Fruit fly (Drosophila melanogaster) whole organism, prepupa: ENCODE data around the gene Adck5.

ENCODE experiments used
- Blimp-1 ChIP-seq: fragments of 200-800 bp; sonication (Bioruptor generic); optimal IDR thresholded peaks from 3 replicates; lab custom pipeline; 2017; ENCODE audit warnings: missing biosample characterization, missing genetic modification characterization, mild to moderate bottlenecking, moderate library complexity, missing genetic modification reagents
- CG10631 ChIP-seq: fragments of 200-800 bp; sonication (Bioruptor generic); optimal IDR thresholded peaks from 2 replicates; lab custom pipeline; 2016; ENCODE audit warnings: missing biosample characterization, missing genetic modification characterization
- CG10669 ChIP-seq: fragments of 200-800 bp; sonication (Bioruptor generic); optimal IDR thresholded peaks from 3 replicates; lab custom pipeline; 2018; ENCODE audit warnings: missing biosample characterization, mild to moderate bottlenecking, missing genetic modification characterization, moderate library complexity
- CG11294 ChIP-seq: fragments of 200-800 bp; sonication (Bioruptor generic); IDR thresholded peaks from 2 replicates; pipeline ENCODE4 v1.3.6; 2022; ENCODE audit warnings: missing biosample characterization, missing genetic modification characterization
- CG11762 ChIP-seq: fragments of 200-800 bp; sonication (Bioruptor generic); optimal IDR thresholded peaks from 3 replicates; lab custom pipeline; 2016; ENCODE audit warnings: missing biosample characterization, missing genetic modification characterization; ENCODE audit not compliant: insufficient read depth
- CG11902 ChIP-seq: fragments of 200-800 bp; sonication (Bioruptor generic); optimal IDR thresholded peaks from 3 replicates; lab custom pipeline; 2016; ENCODE audit warnings: missing biosample characterization, missing genetic modification characterization
- CG15336 ChIP-seq: fragments of 200-800 bp; sonication (Bioruptor generic); IDR thresholded peaks from 2 replicates; pipeline ENCODE4 v1.3.6; 2022; ENCODE audit warnings: missing biosample characterization, missing genetic modification characterization
- CG16779 ChIP-seq: fragments of 200-800 bp; sonication (Bioruptor generic); optimal IDR thresholded peaks from 3 replicates; lab custom pipeline; 2017; ENCODE audit warnings: missing biosample characterization, mild to moderate bottlenecking, missing genetic modification characterization
- CG3032 ChIP-seq: fragments of 200-800 bp; optimal IDR thresholded peaks from 2 replicates; lab custom pipeline; 2019; ENCODE audit warnings: missing biosample characterization, mild to moderate bottlenecking, missing genetic modification characterization, moderate library complexity
- CG31627 ChIP-seq: fragments of 200-800 bp; sonication (Bioruptor generic); optimal IDR thresholded peaks from 3 replicates; lab custom pipeline; 2016; ENCODE audit warnings: missing biosample characterization, missing genetic modification characterization
- CG32006 ChIP-seq: fragments of 200-800 bp; sonication (Bioruptor generic); optimal IDR thresholded peaks from 3 replicates; lab custom pipeline; 2017; ENCODE audit warnings: missing biosample characterization, mild to moderate bottlenecking, missing genetic modification characterization
- CG3919 ChIP-seq: fragments of 200-800 bp; sonication (Bioruptor generic); optimal IDR thresholded peaks from 3 replicates; lab custom pipeline; 2016; ENCODE audit warnings: missing biosample characterization, missing genetic modification characterization
- CG4318 ChIP-seq: fragments of 200-800 bp; sonication (Bioruptor generic); optimal IDR thresholded peaks from 3 replicates; lab custom pipeline; 2017; ENCODE audit warnings: missing biosample characterization, mild to moderate bottlenecking, missing genetic modification characterization
- CG6163 ChIP-seq: fragments of 200-800 bp; sonication (Bioruptor generic); IDR thresholded peaks from 3 replicates; pipeline ENCODE4 v1.3.6; 2022; ENCODE audit warnings: missing biosample characterization, missing genetic modification characterization
- CG6276 ChIP-seq: fragments of 200-800 bp; sonication (Bioruptor generic); optimal IDR thresholded peaks from 2 replicates; lab custom pipeline; 2017; ENCODE audit warnings: missing biosample characterization, mild to moderate bottlenecking, missing genetic modification characterization
- CG6792 ChIP-seq: fragments of 200-800 bp; sonication (Bioruptor generic); optimal IDR thresholded peaks from 3 replicates; lab custom pipeline; 2016; ENCODE audit warnings: missing biosample characterization, missing genetic modification characterization
- CG6854 ChIP-seq: fragments of 200-800 bp; sonication (Bioruptor generic); optimal IDR thresholded peaks from 2 replicates; lab custom pipeline; 2017; ENCODE audit warnings: missing biosample characterization, mild to moderate bottlenecking, missing genetic modification characterization
- CG8119 ChIP-seq: fragments of 200-800 bp; sonication (Bioruptor generic); IDR thresholded peaks from 3 replicates; pipeline ENCODE4 v1.3.6; 2022; ENCODE audit warnings: missing biosample characterization, missing genetic modification characterization
- CG8632 ChIP-seq: fragments of 200-800 bp; sonication (Bioruptor generic); optimal IDR thresholded peaks from 3 replicates; lab custom pipeline; 2016; ENCODE audit warnings: missing biosample characterization, missing genetic modification characterization
- Eip75B ChIP-seq: fragments of 200-800 bp; sonication (Bioruptor generic); optimal IDR thresholded peaks from 3 replicates; lab custom pipeline; 2016; ENCODE audit warnings: missing biosample characterization, missing genetic modification characterization
- Eip78C ChIP-seq: fragments of 200-800 bp; sonication (Bioruptor generic); peaks from one replicate; lab custom pipeline; 2016; ENCODE audit warnings: missing biosample characterization, missing genetic modification characterization
- Eip93F ChIP-seq: fragments of 200-800 bp; sonication (Bioruptor generic); optimal IDR thresholded peaks from 2 replicates; lab custom pipeline; 2016; ENCODE audit warnings: missing biosample characterization, mild to moderate bottlenecking, missing genetic modification characterization
- Gug ChIP-seq: fragments of 200-800 bp; sonication (Bioruptor generic); IDR thresholded peaks from 2 replicates; pipeline ENCODE4 v1.3.6; 2022; ENCODE audit warnings: missing biosample characterization, missing genetic modification characterization
- Hr38 ChIP-seq: sonication (Bioruptor generic); optimal IDR thresholded peaks from 2 replicates; lab custom pipeline; 2016; ENCODE audit warnings: missing biosample characterization, missing genetic modification characterization
- Hr39 ChIP-seq: fragments of 200-800 bp; sonication (Bioruptor generic); optimal IDR thresholded peaks from 2 replicates; lab custom pipeline; 2016; ENCODE audit warnings: missing biosample characterization, missing genetic modification characterization
- Lpt ChIP-seq: fragments of 200-800 bp; sonication (Bioruptor generic); optimal IDR thresholded peaks from 3 replicates; lab custom pipeline; 2016; ENCODE audit warnings: missing biosample characterization, missing genetic modification characterization
- Smox ChIP-seq: fragments of 200-800 bp; sonication (Bioruptor generic); optimal IDR thresholded peaks from 3 replicates; lab custom pipeline; 2016; ENCODE audit warnings: missing biosample characterization, missing genetic modification characterization
- Sox102F ChIP-seq: fragments of 200-800 bp; sonication (Bioruptor generic); optimal IDR thresholded peaks from 2 replicates; lab custom pipeline; 2016; ENCODE audit warnings: missing biosample characterization, mild to moderate bottlenecking, missing genetic modification characterization
- Sox14 ChIP-seq: fragments of 200-800 bp; sonication (Bioruptor generic); optimal IDR thresholded peaks from 3 replicates; lab custom pipeline; 2016; ENCODE audit warnings: missing biosample characterization, missing genetic modification characterization
- acj6 ChIP-seq: fragments of 200-800 bp; sonication (Bioruptor generic); optimal IDR thresholded peaks from 3 replicates; lab custom pipeline; 2016; ENCODE audit warnings: missing biosample characterization, missing genetic modification characterization
- cyc ChIP-seq: fragments of 200-800 bp; sonication (Bioruptor generic); optimal IDR thresholded peaks from 3 replicates; lab custom pipeline; 2016; ENCODE audit warnings: missing biosample characterization, missing genetic modification characterization
- dac ChIP-seq: fragments of 200-800 bp; sonication (Bioruptor generic); optimal IDR thresholded peaks from 2 replicates; lab custom pipeline; 2017; ENCODE audit warnings: missing biosample characterization, mild to moderate bottlenecking, missing genetic modification characterization
- dsx ChIP-seq: fragments of 200-800 bp; optimal IDR thresholded peaks from 3 replicates; lab custom pipeline; 2019; ENCODE audit warnings: missing biosample characterization, mild to moderate bottlenecking, missing genetic modification characterization, moderate library complexity; ENCODE audit not compliant: poor library complexity, severe bottlenecking
- eg ChIP-seq: fragments of 200-800 bp; sonication (Bioruptor generic); IDR thresholded peaks from 3 replicates; pipeline ENCODE4 v1.3.6; 2022; ENCODE audit warnings: missing biosample characterization, missing genetic modification characterization
- fd59A ChIP-seq: fragments of 200-800 bp; sonication (Bioruptor generic); optimal IDR thresholded peaks from 2 replicates; lab custom pipeline; 2017; ENCODE audit warnings: missing biosample characterization, mild to moderate bottlenecking, missing genetic modification characterization, missing genetic modification reagents
- fd85E ChIP-seq: fragments of 200-800 bp; sonication (Bioruptor generic); optimal IDR thresholded peaks from 3 replicates; lab custom pipeline; 2016; ENCODE audit warnings: missing biosample characterization, missing genetic modification characterization
- lz ChIP-seq: fragments of 200-800 bp; sonication (Bioruptor generic); optimal IDR thresholded peaks from 3 replicates; lab custom pipeline; 2016; ENCODE audit warnings: missing biosample characterization, missing genetic modification characterization
- net ChIP-seq: fragments of 200-800 bp; sonication (Bioruptor generic); optimal IDR thresholded peaks from 3 replicates; lab custom pipeline; 2016; ENCODE audit warnings: missing biosample characterization, missing genetic modification characterization
- pdm3 ChIP-seq: fragments of 200-800 bp; sonication (Bioruptor generic); optimal IDR thresholded peaks from 3 replicates; lab custom pipeline; 2016; ENCODE audit warnings: missing biosample characterization, missing genetic modification characterization
- salr ChIP-seq, 2 experiments: fragments of 200-800 bp; sonication (Bioruptor generic); optimal IDR thresholded peaks; 3 replicates each; lab custom pipeline; 2016 to 2018; ENCODE audit warnings: missing biosample characterization in 2 of 2, missing genetic modification characterization in 2 of 2, mild to moderate bottlenecking in 1 of 2
- spab ChIP-seq: fragments of 200-800 bp; sonication (Bioruptor generic); optimal IDR thresholded peaks from 2 replicates; lab custom pipeline; 2017; ENCODE audit warnings: missing biosample characterization, mild to moderate bottlenecking, missing genetic modification characterization, missing genetic modification reagents
- ss ChIP-seq, 2 experiments: fragments of 200-800 bp; sonication (Bioruptor generic); optimal IDR thresholded peaks; 2 replicates in 1 of 2; 3 replicates in 1 of 2; lab custom pipeline; 2017 to 2018; ENCODE audit warnings: mild to moderate bottlenecking in 2 of 2, missing biosample characterization in 2 of 2, missing genetic modification characterization in 2 of 2, moderate library complexity in 1 of 2
- vri ChIP-seq: fragments of 200-800 bp; sonication (Bioruptor generic); optimal IDR thresholded peaks from 3 replicates; lab custom pipeline; 2016; ENCODE audit warnings: missing biosample characterization, mild to moderate bottlenecking, missing genetic modification characterization

The Adck5 gene

DNA sequence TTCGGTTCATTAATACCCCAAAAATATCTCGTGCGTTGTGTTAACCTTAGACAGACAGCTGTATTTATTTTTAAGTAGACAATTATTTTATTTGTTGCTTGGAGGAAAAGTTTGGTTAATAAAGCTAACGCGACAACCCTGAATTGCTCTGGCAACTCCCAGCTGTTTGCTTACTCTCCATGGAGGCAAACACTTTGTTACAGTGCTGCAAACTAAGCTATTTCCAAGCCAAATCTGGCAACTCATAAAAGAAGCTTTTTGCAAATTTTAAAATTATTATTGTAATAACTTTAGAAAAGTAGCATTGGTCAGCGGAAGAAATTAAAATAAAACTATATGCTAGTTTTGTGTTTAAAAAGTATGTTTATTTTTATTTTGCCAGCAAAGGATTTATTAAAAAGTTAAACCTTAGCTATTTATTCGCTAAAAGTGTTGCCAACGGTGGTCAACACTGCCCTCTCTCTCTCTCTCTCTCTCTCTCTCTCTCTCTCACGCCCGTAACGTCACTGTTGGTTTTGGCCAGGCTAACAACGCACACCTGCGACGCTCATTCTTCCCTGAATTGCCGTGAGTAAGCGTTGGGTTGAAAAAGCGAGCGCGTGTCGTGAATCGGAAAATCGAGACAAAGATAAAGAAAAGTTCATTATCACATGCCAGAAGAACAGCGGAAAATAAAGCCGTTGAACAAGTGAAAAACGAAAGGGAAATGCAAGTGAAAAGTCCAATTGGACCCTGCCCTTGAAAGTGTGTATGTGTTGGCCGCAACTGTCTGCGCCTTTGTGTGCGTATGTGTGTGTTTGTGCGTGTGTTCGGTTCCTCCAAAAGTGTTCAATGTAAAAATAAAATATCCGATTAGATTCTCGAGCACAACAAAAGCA is 45.9 kb downstream of the Adck5 start (continued):
- TF ChIP-seq CG4318 (GFP tag; lab: Kevin White, UChicago) (no peak), CG6854 (GFP tag; lab: Kevin White, UChicago) (peak; percentile 83), pdm3 (peak; percentile 95), net (peak; percentile 95), fd59A (peak; percentile 67), Lpt (GFP tag; lab: Kevin White, UChicago) (peak; percentile 89), Hr38 (GFP tag; lab: Kevin White, UChicago) (peak; percentile 35), CG8632 (GFP tag; lab: Kevin White, UChicago) (peak; percentile 93), cyc (GFP tag; lab: Kevin White, UChicago) (peak; percentile 94), salr (GFP tag; optimal IDR thresholded peaks at IDR 0.05; lab: Kevin White, UChicago) (peak; percentile 81 to 91), spab (GFP tag; lab: Kevin White, UChicago) (peak; percentile 76), vri (GFP tag; lab: Kevin White, UChicago) (peak; percentile 92), Eip93F (GFP tag; lab: Kevin White, UChicago) (peak; percentile 84), CG31627 (GFP tag; lab: Kevin White, UChicago) (peak; percentile 96), CG6276 (peak; percentile 89), acj6 (GFP tag; lab: Kevin White, UChicago) (peak; percentile 92), ss (GFP tag; optimal IDR thresholded peaks at IDR 0.05; lab: Kevin White, UChicago) (peak; percentile 58 to 81), CG10669 (GFP tag; lab: Kevin White, UChicago) (peak; percentile 90), Hr39 (peak; percentile 96), CG11902 (GFP tag; lab: Kevin White, UChicago) (peak; percentile 89)

DNA sequence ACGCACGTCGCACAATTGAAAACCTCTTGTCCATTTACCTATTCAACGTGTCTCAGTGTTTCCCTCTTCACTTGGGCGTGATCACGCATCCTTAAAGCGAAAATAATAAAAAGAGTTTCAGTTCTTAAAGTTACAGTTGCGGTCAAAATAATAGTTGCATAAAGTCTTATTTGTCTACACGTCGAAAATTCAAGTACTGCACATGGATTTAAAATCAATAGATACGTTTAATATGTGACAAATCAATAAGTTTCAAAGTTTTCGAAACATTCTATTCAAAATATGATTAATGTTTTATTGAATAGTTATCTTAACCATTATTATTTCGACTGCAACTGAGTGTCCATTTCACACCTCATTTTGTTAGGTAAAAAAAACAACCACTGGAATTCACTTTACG is 46.6 kb downstream of the Adck5 start:
- TF ChIP-seq Eip78C (GFP tag; lab: Kevin White, UChicago) (peak; percentile 41), CG11294 (GFP tag; lab: Robert Waterston, UW) (no peak), eg (GFP tag; lab: Robert Waterston, UW) (no peak), CG10669 (GFP tag; lab: Kevin White, UChicago) (no peak)
- TF ChIP-seq, all 60 proteins: peak for 1

DNA sequence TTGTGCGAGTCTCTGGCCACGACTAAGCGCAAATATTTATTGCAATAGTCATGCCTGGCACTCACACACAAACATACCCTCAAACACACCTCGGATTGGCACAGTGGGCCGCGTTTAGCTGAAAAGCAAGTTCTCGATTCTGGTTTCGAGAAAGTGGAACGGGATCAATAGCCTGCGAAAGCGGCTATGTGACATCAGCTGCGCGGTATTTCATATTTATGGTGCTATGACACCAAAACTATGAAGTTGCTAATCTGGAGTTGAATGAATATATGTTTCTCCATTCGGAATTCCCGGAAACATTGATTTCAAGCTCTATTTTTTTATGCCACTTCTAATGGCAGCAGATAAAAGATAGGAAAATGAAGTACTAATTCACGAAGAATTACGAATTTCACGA is 48.3 kb downstream of the Adck5 start:
- TF ChIP-seq Blimp-1 (no peak), Hr39 (no peak), CG10631 (GFP tag; lab: Kevin White, UChicago) (no peak), CG6792 (GFP tag; lab: Kevin White, UChicago) (no peak), Gug (GFP tag; lab: Robert Waterston, UW) (no peak), Sox14 (GFP tag; lab: Kevin White, UChicago) (no peak), Smox (GFP tag; lab: Kevin White, UChicago) (no peak), Eip75B (no peak), vri (GFP tag; lab: Kevin White, UChicago) (no peak), CG32006 (peak; percentile 30), CG3919 (GFP tag; lab: Kevin White, UChicago) (no peak), acj6 (GFP tag; lab: Kevin White, UChicago) (peak; percentile 19), fd85E (GFP tag; lab: Kevin White, UChicago) (no peak), CG4318 (GFP tag; lab: Kevin White, UChicago) (no peak), fd59A (no peak), CG15336 (0 out of 2 replicates have a peak, but pooled peaks have one; percentile 33), eg (GFP tag; lab: Robert Waterston, UW) (no peak), CG3032 (tag; lab: Kevin White, UChicago) (no peak), Hr38 (GFP tag; lab: Kevin White, UChicago) (no peak), CG6163 (no peak), CG8119 (GFP tag; lab: Robert Waterston, UW) (no peak), dsx (GFP tag; lab: Kevin White, UChicago) (no peak), lz (GFP tag; lab: Kevin White, UChicago) (no peak), Eip93F (GFP tag; lab: Kevin White, UChicago) (no peak), Lpt (GFP tag; lab: Kevin White, UChicago) (no peak), CG11294 (GFP tag; lab: Robert Waterston, UW) (no peak), CG16779 (tag; lab: Kevin White, UChicago) (no peak), CG11902 (GFP tag; lab: Kevin White, UChicago) (no peak), CG11762 (GFP tag; lab: Kevin White, UChicago) (no peak), Sox102F (GFP tag; lab: Kevin White, UChicago) (no peak), CG31627 (GFP tag; lab: Kevin White, UChicago) (peak; percentile 36), CG6854 (GFP tag; lab: Kevin White, UChicago) (no peak), CG10669 (GFP tag; lab: Kevin White, UChicago) (no peak), CG8632 (GFP tag; lab: Kevin White, UChicago) (peak; percentile 22), dac (GFP tag; lab: Kevin White, UChicago) (no peak)
